Fruit fly (Drosophila melanogaster): ENCODE data around the gene CG5078.

CG5078 gene

DNA sequence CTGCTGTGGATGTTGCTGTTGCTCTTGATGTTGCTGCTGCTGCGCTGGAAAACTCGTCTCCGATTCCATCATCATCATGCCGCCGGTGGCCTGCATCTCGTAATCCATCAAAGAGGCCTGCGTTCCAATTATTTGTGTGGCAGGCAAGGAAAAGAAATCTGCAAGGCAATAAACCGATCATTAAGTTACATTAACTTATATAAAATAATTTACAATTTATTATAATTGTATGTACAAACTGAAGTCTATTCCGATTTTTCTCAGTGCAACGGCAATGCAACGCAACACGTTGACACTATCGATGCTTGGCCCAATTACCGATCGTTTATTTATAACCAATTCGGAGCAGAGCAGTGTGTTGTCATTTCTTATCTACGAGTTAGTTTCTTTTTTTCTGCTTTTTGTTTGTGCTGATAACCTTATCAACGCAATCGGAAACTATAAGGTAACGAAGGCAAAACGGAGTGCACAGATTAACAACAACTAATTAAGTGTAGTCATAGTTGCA, 34.8 kb upstream of the CG5078 start (continued):
- no peak for TF ChIP-seq Elba2 (GFP tag; optimal IDR thresholded peaks at IDR 0.05)
- no peak for TF ChIP-seq Kr (GFP tag; optimal IDR thresholded peaks at IDR 0.05)
- peak; percentile 20; the same call in 1 of the 2 replicates for TF ChIP-seq ssp (GFP tag; IDR thresholded peaks at IDR 0.05)
- TF ChIP-seq CG18764 (GFP tag; optimal IDR thresholded peaks at IDR 0.05): peak; percentile 17
- TF ChIP-seq tx (GFP tag; optimal IDR thresholded peaks at IDR 0.05): no peak
- no peak for TF ChIP-seq CG16779 (GFP tag; IDR thresholded peaks at IDR 0.05)
- TF ChIP-seq cg (GFP tag; optimal IDR thresholded peaks at IDR 0.05): no peak
- peak; percentile 49 for TF ChIP-seq fd64A (GFP tag; optimal IDR thresholded peaks at IDR 0.05)
- peak; percentile 26 for TF ChIP-seq sens (GFP tag)
- no peak for TF ChIP-seq tna (GFP tag; IDR thresholded peaks at IDR 0.05; ENCODE audit: partially characterized antibody)
- no peak for TF ChIP-seq slou (GFP tag; optimal IDR thresholded peaks at IDR 0.05)
- TF ChIP-seq CG5245 (GFP tag; optimal IDR thresholded peaks at IDR 0.05): peak; percentile 46
- no peak for TF ChIP-seq CG9437 (GFP tag; optimal IDR thresholded peaks at IDR 0.05)
- TF ChIP-seq ro (GFP tag; IDR thresholded peaks at IDR 0.05): no peak
- TF ChIP-seq dati (GFP tag; IDR thresholded peaks at IDR 0.05): peak; percentile 63; the same call in 1 of the 2 replicates
- TF ChIP-seq lola (GFP tag; optimal IDR thresholded peaks at IDR 0.05): no peak
- no peak for TF ChIP-seq vfl (GFP tag; optimal IDR thresholded peaks at IDR 0.05)
- TF ChIP-seq Nf-YB (GFP tag; optimal IDR thresholded peaks at IDR 0.05): peak; percentile 0
- peak; percentile 53; the same call in 1 of the 2 replicates for TF ChIP-seq ttk (GFP tag; IDR thresholded peaks at IDR 0.05)
- TF ChIP-seq cato (GFP tag; optimal IDR thresholded peaks at IDR 0.05; ENCODE audit: borderline replicate concordance): no peak
- no peak for TF ChIP-seq HLHmδ (GFP tag; optimal IDR thresholded peaks at IDR 0.05)
- TF ChIP-seq B-H2 (GFP tag; optimal IDR thresholded peaks at IDR 0.05): no peak
- peak in 1 of 2 experiments; percentile 54 for TF ChIP-seq eve (GFP tag; optimal IDR thresholded peaks at IDR 0.05)
- peak; percentile 61; the same call in 2 of the 3 replicates for TF ChIP-seq Optix (GFP tag; IDR thresholded peaks at IDR 0.05)
- TF ChIP-seq unpg (GFP tag; optimal IDR thresholded peaks at IDR 0.05): peak; percentile 65
- TF ChIP-seq nerfin-2 (GFP tag; IDR thresholded peaks at IDR 0.05; ENCODE audit: partially characterized antibody): no peak
- no peak for TF ChIP-seq CG6683 (GFP tag; optimal IDR thresholded peaks at IDR 0.05)
- TF ChIP-seq GATAe (GFP tag; conservative IDR thresholded peaks at IDR 0.05): 0 out of 2 replicates have a peak, but pooled peaks have one; percentile 21
- peak; percentile 63 for TF ChIP-seq phol (tag; optimal IDR thresholded peaks at IDR 0.05)
- peak; percentile 26 for TF ChIP-seq HHEX (GFP tag; optimal IDR thresholded peaks at IDR 0.05)
- TF ChIP-seq CG14860 (GFP tag; IDR thresholded peaks at IDR 0.05; ENCODE audit: partially characterized antibody): no peak
- peak; percentile 53 for TF ChIP-seq CG4707 (GFP tag; optimal IDR thresholded peaks at IDR 0.05)
- no peak for TF ChIP-seq luna (GFP tag; optimal IDR thresholded peaks at IDR 0.05)
- TF ChIP-seq amos (GFP tag; IDR thresholded peaks at IDR 0.05; ENCODE audit: partially characterized antibody): no peak
- no peak for TF ChIP-seq mam (GFP tag; optimal IDR thresholded peaks at IDR 0.05)
- TF ChIP-seq CG12942 (GFP tag; optimal IDR thresholded peaks at IDR 0.05): peak; percentile 34
- TF ChIP-seq CG10979 (tag; optimal IDR thresholded peaks at IDR 0.05): peak; percentile 45
- no peak for TF ChIP-seq pb (GFP tag; optimal IDR thresholded peaks at IDR 0.05)
- TF ChIP-seq CG8388 (GFP tag; optimal IDR thresholded peaks at IDR 0.05): peak; percentile 42
- TF ChIP-seq CG18476 (GFP tag; optimal IDR thresholded peaks at IDR 0.05): peak; percentile 6
- TF ChIP-seq bbx (GFP tag; IDR thresholded peaks at IDR 0.05; ENCODE audit: partially characterized antibody): no peak
- TF ChIP-seq chm (GFP tag; IDR thresholded peaks at IDR 0.05): peak; percentile 53; the same call in 1 of the 2 replicates
- no peak for TF ChIP-seq Antp (GFP tag; optimal IDR thresholded peaks at IDR 0.05)
- no peak for TF ChIP-seq disco-r (GFP tag; optimal IDR thresholded peaks at IDR 0.05)
- peak; percentile 29 for TF ChIP-seq bcd (GFP tag; optimal IDR thresholded peaks at IDR 0.05)
- TF ChIP-seq en (GFP tag; optimal IDR thresholded peaks at IDR 0.05): no peak
- TF ChIP-seq grn (GFP tag; optimal IDR thresholded peaks at IDR 0.05): peak; percentile 83
- peak; percentile 57 for TF ChIP-seq CG2712 (tag; optimal IDR thresholded peaks at IDR 0.05)
- TF ChIP-seq CG8944 (GFP tag; optimal IDR thresholded peaks at IDR 0.05): no peak
- peak; percentile 39; the same call in 1 of the 2 replicates for TF ChIP-seq E2f2 (GFP tag; IDR thresholded peaks at IDR 0.05)
